Worm (Caenorhabditis elegans) whole organism, L1 larva: ENCODE measurements around the gene F53A2.3.

Experiments
- F16B12.6 ChIP-seq: fragments of 150-350 bp; optimal IDR thresholded peaks from 2 replicates; lab custom pipeline; 2014; ENCODE audit warnings: missing biosample characterization, missing genetic modification characterization
- Y116A8C.19 ChIP-seq: sonication (generic microtip); optimal IDR thresholded peaks from 2 replicates; lab custom pipeline; 2016; ENCODE audit warnings: missing compliant biosample characterization, missing genetic modification characterization, borderline replicate concordance
- aly-2 ChIP-seq: fragments of 150-350 bp; optimal IDR thresholded peaks from 2 replicates; lab custom pipeline; 2014; ENCODE audit warnings: missing biosample characterization, missing genetic modification characterization
- blmp-1 ChIP-seq: fragments of 150-350 bp; optimal IDR thresholded peaks from 2 replicates; lab custom pipeline; 2014; ENCODE audit warnings: missing biosample characterization, missing genetic modification characterization
- ceh-90 ChIP-seq: sonication (generic microtip); optimal IDR thresholded peaks from 2 replicates; lab custom pipeline; 2016; ENCODE audit warnings: missing genetic modification characterization, missing compliant biosample characterization
- ces-1 ChIP-seq: fragments of 150-350 bp; optimal IDR thresholded peaks from 2 replicates; lab custom pipeline; 2014; ENCODE audit warnings: missing biosample characterization, missing genetic modification reagents, missing genetic modification characterization
- dpl-1 ChIP-seq, 3 experiments: fragments of 150-350 bp in 2 of 3; sonication (generic microtip) in 1 of 3; optimal IDR thresholded peaks; 2 replicates each; lab custom pipeline; 2014 to 2017; ENCODE audit warnings: missing biosample characterization in 3 of 3, missing genetic modification characterization in 3 of 3, missing genetic modification reagents in 3 of 3
- dsc-1 ChIP-seq: sonication (generic microtip); optimal IDR thresholded peaks from 2 replicates; lab custom pipeline; 2016; ENCODE audit warnings: mild to moderate bottlenecking, missing genetic modification characterization, missing compliant biosample characterization
- efl-1 ChIP-seq, 4 experiments: fragments of 150-350 bp; optimal IDR thresholded peaks in 3 of 4; peaks in 1 of 4; 1 replicate in 1 of 4; 2 replicates in 3 of 4; lab custom pipeline; 2014; ENCODE audit warnings: missing biosample characterization in 2 of 4, missing genetic modification characterization in 2 of 4, missing genetic modification reagents in 2 of 4
- efl-3 ChIP-seq: fragments of 200-800 bp; sonication (Bioruptor generic); optimal IDR thresholded peaks from 2 replicates; lab custom pipeline; 2018; ENCODE audit warnings: mild to moderate bottlenecking, missing genetic modification characterization, missing compliant biosample characterization
- elt-2 ChIP-seq: sonication (generic microtip); optimal IDR thresholded peaks from 2 replicates; lab custom pipeline; 2016; ENCODE audit warnings: missing genetic modification characterization, mild to moderate bottlenecking, inconsistent platforms, missing compliant biosample characterization, missing genetic modification reagents
- elt-3 ChIP-seq, 6 experiments: fragments of 150-350 bp in 1 of 6; sonication (generic microtip); optimal IDR thresholded peaks; 2 replicates each; lab custom pipeline; 2017 to 2018; ENCODE audit warnings: missing biosample characterization in 6 of 6, missing genetic modification characterization in 6 of 6, inconsistent platforms in 1 of 6
- isw-1 ChIP-seq: fragments of 200-800 bp; sonication (Bioruptor generic); IDR thresholded peaks from 2 replicates; pipeline ENCODE4 v1.3.6; 2022; ENCODE audit warnings: missing genetic modification characterization, missing compliant biosample characterization
- lin-13 ChIP-seq: fragments of 150-350 bp; optimal IDR thresholded peaks from 2 replicates; lab custom pipeline; 2014; ENCODE audit warnings: missing biosample characterization, missing genetic modification reagents, missing genetic modification characterization
- lin-15B ChIP-seq: fragments of 150-350 bp; sonication (generic microtip); optimal IDR thresholded peaks from 3 replicates; lab custom pipeline; 2014; ENCODE audit warnings: missing biosample characterization, missing genetic modification characterization
- lsy-2 ChIP-seq, 2 experiments: fragments of 150-350 bp; optimal IDR thresholded peaks; 2 replicates each; lab custom pipeline; 2014; ENCODE audit warnings: missing biosample characterization in 2 of 2, missing genetic modification characterization in 2 of 2
- mdl-1 ChIP-seq, 2 experiments: fragments of 150-350 bp; optimal IDR thresholded peaks; 2 replicates each; lab custom pipeline; 2014 to 2017; ENCODE audit warnings: missing biosample characterization in 2 of 2, missing genetic modification characterization in 2 of 2, inconsistent platforms in 1 of 2
- mef-2 ChIP-seq: fragments of 150-350 bp; optimal IDR thresholded peaks from 2 replicates; lab custom pipeline; 2014; ENCODE audit warnings: missing biosample characterization, missing genetic modification characterization
- mep-1 ChIP-seq: fragments of 150-350 bp; optimal IDR thresholded peaks from 2 replicates; lab custom pipeline; 2014; ENCODE audit warnings: missing biosample characterization, missing genetic modification characterization
- nhr-12 ChIP-seq: sonication (generic microtip); optimal IDR thresholded peaks from 2 replicates; lab custom pipeline; 2017; ENCODE audit warnings: missing biosample characterization, missing genetic modification characterization
- nhr-20 ChIP-seq: sonication (generic microtip); optimal IDR thresholded peaks from 2 replicates; lab custom pipeline; 2016; ENCODE audit warnings: mild to moderate bottlenecking, missing genetic modification characterization, missing compliant biosample characterization
- nhr-237 ChIP-seq: fragments of 150-350 bp; optimal IDR thresholded peaks from 2 replicates; lab custom pipeline; 2014; ENCODE audit warnings: missing biosample characterization, missing genetic modification characterization
- nhr-47 ChIP-seq: sonication (generic microtip); optimal IDR thresholded peaks from 2 replicates; lab custom pipeline; 2016; ENCODE audit warnings: mild to moderate bottlenecking, missing genetic modification characterization, moderate library complexity, missing compliant biosample characterization
- nhr-77 ChIP-seq: fragments of 150-350 bp; optimal IDR thresholded peaks from 2 replicates; lab custom pipeline; 2014; ENCODE audit warnings: missing biosample characterization, missing genetic modification characterization
- nhr-85 ChIP-seq: sonication (generic microtip); peaks from one replicate; lab custom pipeline; 2016; ENCODE audit warnings: missing genetic modification characterization, inconsistent platforms, missing compliant biosample characterization
- nhr-90 ChIP-seq: sonication (generic microtip); optimal IDR thresholded peaks from 2 replicates; lab custom pipeline; 2016; ENCODE audit warnings: mild to moderate bottlenecking, missing genetic modification characterization, missing compliant biosample characterization; ENCODE audit not compliant: poor library complexity
- pag-3 ChIP-seq: sonication (generic microtip); optimal IDR thresholded peaks from 2 replicates; lab custom pipeline; 2017; ENCODE audit warnings: missing genetic modification characterization, mild to moderate bottlenecking, missing compliant biosample characterization, antibody characterized with exemption, borderline replicate concordance; ENCODE audit not compliant: insufficient read depth
- rnt-1 ChIP-seq: sonication (generic microtip); optimal IDR thresholded peaks from 2 replicates; lab custom pipeline; 2016; ENCODE audit warnings: mild to moderate bottlenecking, missing genetic modification characterization, moderate library complexity, missing compliant biosample characterization
- skn-1 ChIP-seq: fragments of 150-350 bp; optimal IDR thresholded peaks from 2 replicates; lab custom pipeline; 2014; ENCODE audit warnings: missing biosample characterization, missing genetic modification characterization
- snpc-4 ChIP-seq: fragments of 150-350 bp; optimal IDR thresholded peaks from 2 replicates; lab custom pipeline; 2014; ENCODE audit warnings: missing biosample characterization, missing genetic modification characterization
- snu-23 ChIP-seq: sonication (generic microtip); optimal IDR thresholded peaks from 2 replicates; lab custom pipeline; 2016; ENCODE audit warnings: missing genetic modification characterization, missing compliant biosample characterization
- sox-4 ChIP-seq: sonication (generic microtip); optimal IDR thresholded peaks from 2 replicates; lab custom pipeline; 2016; ENCODE audit warnings: missing genetic modification characterization, missing compliant biosample characterization
- unc-130 ChIP-seq: fragments of 150-350 bp; optimal IDR thresholded peaks from 2 replicates; lab custom pipeline; 2017; ENCODE audit warnings: missing biosample characterization, missing genetic modification characterization, inconsistent platforms
- xbp-1 ChIP-seq: sonication (generic microtip); optimal IDR thresholded peaks from 2 replicates; lab custom pipeline; 2016; ENCODE audit warnings: missing genetic modification characterization, missing compliant biosample characterization
- zip-4 ChIP-seq: fragments of 200-800 bp; sonication (Bioruptor generic); optimal IDR thresholded peaks from 2 replicates; lab custom pipeline; 2018; ENCODE audit warnings: mild to moderate bottlenecking, missing genetic modification characterization, moderate library complexity, missing compliant biosample characterization

F53A2.3 gene

ce11 chrIII:13305537-13305936 lies 34.0 kb downstream of the F53A2.3 start:
- no peak for TF ChIP-seq sox-4 (tag; lab: Kevin White, UChicago)
- TF ChIP-seq nhr-85 (tag; lab: Kevin White, UChicago) = no peak
- no peak for TF ChIP-seq zip-4 (GFP tag; lab: Kevin White, UChicago)
- no peak for TF ChIP-seq xbp-1 (tag; lab: Kevin White, UChicago)
- TF ChIP-seq lsy-2 (tag; optimal IDR thresholded peaks at IDR 0.05; lab: Kevin White, UChicago) = no peak
- TF ChIP-seq efl-1 (optimal IDR thresholded peaks at IDR 0.05; lab: Kevin White, UChicago) = no peak
- TF ChIP-seq efl-1 (GFP tag; optimal IDR thresholded peaks at IDR 0.05 in 1 of 2; lab: Kevin White, UChicago) = no peak
- TF ChIP-seq nhr-20 (tag; lab: Kevin White, UChicago) = no peak
- TF ChIP-seq mep-1 (tag; lab: Kevin White, UChicago) = no peak
- TF ChIP-seq elt-2 (tag; lab: Kevin White, UChicago) = no peak

- no peak for TF ChIP-seq efl-1 (optimal IDR thresholded peaks at IDR 0.05; lab: Kevin White, UChicago)
- peak in 1 of 2 experiments; percentile 74 for TF ChIP-seq efl-1 (GFP tag; optimal IDR thresholded peaks at IDR 0.05 in 1 of 2; lab: Kevin White, UChicago)
- TF ChIP-seq rnt-1 (tag; lab: Kevin White, UChicago) = no peak
- TF ChIP-seq isw-1 (GFP tag; lab: Robert Waterston, UW) = no peak
- no peak for TF ChIP-seq nhr-85 (tag; lab: Kevin White, UChicago)
- no peak for TF ChIP-seq nhr-77 (tag; lab: Kevin White, UChicago)
- TF ChIP-seq nhr-237 = no peak
- no peak for TF ChIP-seq Y116A8C.19
- no peak for TF ChIP-seq blmp-1 (tag; lab: Kevin White, UChicago)
- no peak for TF ChIP-seq snpc-4 (tag; lab: Kevin White, UChicago)
Measured at ce11 chrIII:13302578-13302977, 37.0 kb downstream of the F53A2.3 start.

- TF ChIP-seq unc-130 (tag; lab: Kevin White, UChicago) (no peak), pag-3 (tag; lab: Kevin White, UChicago) (no peak), rnt-1 (tag; lab: Kevin White, UChicago) (no peak), mdl-1 (tag; optimal IDR thresholded peaks at IDR 0.05; lab: Kevin White, UChicago) (no peak), lin-13 (GFP tag; lab: Kevin White, UChicago) (no peak), efl-1 (optimal IDR thresholded peaks at IDR 0.05; lab: Kevin White, UChicago) (no peak), efl-1 (GFP tag; optimal IDR thresholded peaks at IDR 0.05 in 1 of 2; lab: Kevin White, UChicago) (no peak), ceh-90 (tag; lab: Kevin White, UChicago) (no peak), nhr-12 (tag; lab: Kevin White, UChicago) (no peak), F16B12.6 (tag; lab: Kevin White, UChicago) (no peak), efl-3 (GFP tag; lab: Kevin White, UChicago) (no peak)
Measured at ce11 chrIII:13301983-13302382, 37.6 kb downstream of the F53A2.3 start.

- TF ChIP-seq elt-3 (tag; optimal IDR thresholded peaks at IDR 0.05; lab: Kevin White, UChicago) (peak in 1 of 6 experiments; percentile 20), nhr-85 (tag; lab: Kevin White, UChicago) (peak; percentile 76), lin-15B (tag; lab: Kevin White, UChicago) (no peak), rnt-1 (tag; lab: Kevin White, UChicago) (peak; percentile 9), lsy-2 (tag; optimal IDR thresholded peaks at IDR 0.05; lab: Kevin White, UChicago) (peak in 1 of 2 experiments; percentile 34), mef-2 (tag; lab: Kevin White, UChicago) (no peak), nhr-90 (tag; lab: Kevin White, UChicago) (peak; percentile 22), nhr-47 (tag; lab: Kevin White, UChicago) (peak; percentile 2), elt-2 (tag; lab: Kevin White, UChicago) (peak; percentile 18), mep-1 (tag; lab: Kevin White, UChicago) (peak; percentile 58), dsc-1 (no peak), dpl-1 (GFP tag; optimal IDR thresholded peaks at IDR 0.05; lab: Kevin White, UChicago) (peak in 1 of 3 experiments; percentile 2), ces-1 (GFP tag; lab: Kevin White, UChicago) (no peak), aly-2 (tag; lab: Kevin White, UChicago) (peak; percentile 19), snu-23 (GFP tag; lab: Kevin White, UChicago) (peak; percentile 36), blmp-1 (tag; lab: Kevin White, UChicago) (peak; percentile 61), efl-1 (optimal IDR thresholded peaks at IDR 0.05; lab: Kevin White, UChicago) (peak in 1 of 2 experiments; percentile 19), efl-1 (GFP tag; optimal IDR thresholded peaks at IDR 0.05 in 1 of 2; lab: Kevin White, UChicago) (peak in 1 of 2 experiments; percentile 83), skn-1 (peak; percentile 8)
- TF ChIP-seq, all 84 proteins: peak for 14
Measured at ce11 chrIII:13298722-13299431, 40.7 kb downstream of the F53A2.3 start, which contains the start of gene pgm-2. Gene pgm-2, plus strand, starts transcription at chrIII:13299378.
